Fruit fly (Drosophila melanogaster): ENCODE data around the gene Ste12DOR.

- TF ChIP-seq psq (optimal IDR thresholded peaks at IDR 0.05) (no peak), CG8478 (optimal IDR thresholded peaks at IDR 0.05) (no peak), Dll (optimal IDR thresholded peaks at IDR 0.05) (no peak), EcR (GFP tag; optimal IDR thresholded peaks at IDR 0.05) (no peak), usp (GFP tag; optimal IDR thresholded peaks at IDR 0.05) (no peak), pan (optimal IDR thresholded peaks at IDR 0.05) (no peak)
Measured at dm6 chrX:13996724-13997281, 3.2 kb upstream of the Ste12DOR start.
